Fruit fly (Drosophila melanogaster): ENCODE results near the gene PH4alphaMP.

Gene PH4alphaMP

dm6 chr3R:30459066-30459935 is 36.7 kb downstream of the PH4alphaMP start, which contains the start of the genes CG2224 and CDase (continued):
- TF ChIP-seq D (optimal IDR thresholded peaks at IDR 0.05) (peak; percentile 48), D (GFP tag; optimal IDR thresholded peaks at IDR 0.05) (no peak), CG6765 (GFP tag; optimal IDR thresholded peaks at IDR 0.05) (no peak), CG7963 (GFP tag; IDR thresholded peaks at IDR 0.05; ENCODE audit: partially characterized antibody) (peak; percentile 87), pan (optimal IDR thresholded peaks at IDR 0.05) (no peak), pan (GFP tag; optimal IDR thresholded peaks at IDR 0.05 in 1 of 2, IDR thresholded peaks at IDR 0.05 in 1 of 2) (no peak), CrebB (tag; optimal IDR thresholded peaks at IDR 0.05) (peak; percentile 3), stwl (tag; optimal IDR thresholded peaks at IDR 0.05) (peak; percentile 47), Kr (GFP tag; optimal IDR thresholded peaks at IDR 0.05) (no peak), CG12942 (GFP tag; optimal IDR thresholded peaks at IDR 0.05) (no peak), H15 (GFP tag; IDR thresholded peaks at IDR 0.05) (no peak), pita (GFP tag; optimal IDR thresholded peaks at IDR 0.05) (no peak), pnt (GFP tag; optimal IDR thresholded peaks at IDR 0.05) (no peak), fd102C (GFP tag; optimal IDR thresholded peaks at IDR 0.05) (no peak), hth (optimal IDR thresholded peaks at IDR 0.05) (no peak), chinmo (GFP tag; IDR thresholded peaks at IDR 0.05; ENCODE audit: partially characterized antibody) (peak; percentile 96), CG3281 (GFP tag; optimal IDR thresholded peaks at IDR 0.05) (no peak), CG10274 (GFP tag; optimal IDR thresholded peaks at IDR 0.05) (no peak), bbx (GFP tag; IDR thresholded peaks at IDR 0.05; ENCODE audit: partially characterized antibody) (peak; percentile 94), sug (tag; optimal IDR thresholded peaks at IDR 0.05) (peak; percentile 90), HLH3B (GFP tag; IDR thresholded peaks at IDR 0.05) (no peak), lilli (GFP tag; optimal IDR thresholded peaks at IDR 0.05) (no peak), Abd-B (GFP tag; optimal IDR thresholded peaks at IDR 0.05) (no peak), CG11085 (GFP tag; IDR thresholded peaks at IDR 0.05) (no peak), phol (tag; optimal IDR thresholded peaks at IDR 0.05) (no peak), ci (GFP tag; IDR thresholded peaks at IDR 0.05) (no peak), Jarid2 (GFP tag; optimal IDR thresholded peaks at IDR 0.05) (no peak), CG13775 (GFP tag; optimal IDR thresholded peaks at IDR 0.05) (no peak), CG16863 (GFP tag; optimal IDR thresholded peaks at IDR 0.05) (no peak), E2f2 (GFP tag; IDR thresholded peaks at IDR 0.05) (peak; percentile 84), Nf-YC (tag; optimal IDR thresholded peaks at IDR 0.05) (no peak), Vsx1 (GFP tag; optimal IDR thresholded peaks at IDR 0.05) (peak; percentile 5), ash1 (GFP tag; optimal IDR thresholded peaks at IDR 0.05) (no peak), CG17361 (GFP tag; IDR thresholded peaks at IDR 0.05) (no peak), CG33557 (GFP tag; optimal IDR thresholded peaks at IDR 0.05) (no peak), CG9932 (GFP tag; IDR thresholded peaks at IDR 0.05) (no peak), kay (GFP tag; optimal IDR thresholded peaks at IDR 0.05) (no peak), CG14050 (GFP tag; IDR thresholded peaks at IDR 0.05) (no peak), tgo (GFP tag; IDR thresholded peaks at IDR 0.05) (no peak), Fer2 (tag; optimal IDR thresholded peaks at IDR 0.05) (no peak), Scr (GFP tag; IDR thresholded peaks at IDR 0.05; ENCODE audit: partially characterized antibody) (peak; percentile 89), MESR4 (GFP tag; optimal IDR thresholded peaks at IDR 0.05) (peak; percentile 56), z (GFP tag; IDR thresholded peaks at IDR 0.05) (no peak), Ssrp (tag; optimal IDR thresholded peaks at IDR 0.05) (no peak), sna (GFP tag; IDR thresholded peaks at IDR 0.05; ENCODE audit: partially characterized antibody) (peak; percentile 95), zfh1 (GFP tag; IDR thresholded peaks at IDR 0.05) (no peak), crp (GFP tag; optimal IDR thresholded peaks at IDR 0.05) (peak; percentile 89 to 99), CG6654 (GFP tag; optimal IDR thresholded peaks at IDR 0.05) (no peak), Optix (GFP tag; IDR thresholded peaks at IDR 0.05) (no peak)
